Fruit fly (Drosophila melanogaster) whole organism, embryonic: Measurements from ENCODE around the gene CG10086.

Source experiments
- ATbp ChIP-seq: fragments of 200-800 bp; sonication (Bioruptor generic); optimal IDR thresholded peaks from 2 replicates; lab custom pipeline; 2017; ENCODE audit warnings: missing biosample characterization, mild to moderate bottlenecking, missing genetic modification characterization, missing genetic modification reagents
- Asciz ChIP-seq: fragments of 200-800 bp; sonication (Bioruptor generic); optimal IDR thresholded peaks from 2 replicates; lab custom pipeline; 2017; ENCODE audit warnings: missing biosample characterization, mild to moderate bottlenecking, missing genetic modification characterization, missing genetic modification reagents
- Atf-2 ChIP-seq: fragments of 200-800 bp; sonication (Bioruptor generic); optimal IDR thresholded peaks from 2 replicates; lab custom pipeline; 2016; ENCODE audit warnings: missing biosample characterization, missing genetic modification characterization
- BtbVII ChIP-seq: fragments of 200-800 bp; sonication (Bioruptor generic); optimal IDR thresholded peaks from 3 replicates; lab custom pipeline; 2017; ENCODE audit warnings: missing biosample characterization, mild to moderate bottlenecking, missing genetic modification characterization
- CG1024 ChIP-seq: fragments of 200-800 bp; sonication (Bioruptor generic); IDR thresholded peaks from 2 replicates; pipeline ENCODE4 v1.3.6; 2022; ENCODE audit warnings: missing biosample characterization, missing genetic modification characterization
- CG12155 ChIP-seq: fragments of 200-800 bp; sonication (Bioruptor generic); optimal IDR thresholded peaks from 3 replicates; lab custom pipeline; 2016; ENCODE audit warnings: missing biosample characterization, missing genetic modification characterization
- CG12659 ChIP-seq: fragments of 200-800 bp; sonication (Bioruptor generic); optimal IDR thresholded peaks from 3 replicates; lab custom pipeline; 2017; ENCODE audit warnings: mild to moderate bottlenecking, missing biosample characterization, missing genetic modification reagents, missing genetic modification characterization
- CG14050 ChIP-seq: fragments of 200-800 bp; sonication (Bioruptor generic); IDR thresholded peaks from 3 replicates; pipeline ENCODE4 v1.3.6; 2022; ENCODE audit warnings: missing biosample characterization, missing genetic modification characterization
- CG1529 ChIP-seq: fragments of 200-800 bp; sonication (Bioruptor generic); optimal IDR thresholded peaks from 3 replicates; lab custom pipeline; 2018; ENCODE audit warnings: missing biosample characterization, missing genetic modification characterization
- CG1602 ChIP-seq: fragments of 200-800 bp; sonication (Bioruptor generic); optimal IDR thresholded peaks from 3 replicates; lab custom pipeline; 2016; ENCODE audit warnings: missing biosample characterization, missing genetic modification characterization
- CG1792 ChIP-seq: fragments of 200-800 bp; sonication (Bioruptor generic); optimal IDR thresholded peaks from 2 replicates; lab custom pipeline; 2016; ENCODE audit warnings: missing biosample characterization, missing genetic modification characterization
- CG30431 ChIP-seq: fragments of 200-800 bp; sonication (Bioruptor generic); optimal IDR thresholded peaks from 2 replicates; lab custom pipeline; 2017; ENCODE audit warnings: missing biosample characterization, missing genetic modification characterization
- CG33213 ChIP-seq: fragments of 200-800 bp; sonication (Bioruptor generic); optimal IDR thresholded peaks from 3 replicates; lab custom pipeline; 2016; ENCODE audit warnings: missing biosample characterization, missing genetic modification characterization
- CG3995 ChIP-seq: fragments of 200-800 bp; sonication (Bioruptor generic); optimal IDR thresholded peaks from 3 replicates; lab custom pipeline; 2016; ENCODE audit warnings: missing biosample characterization, missing genetic modification characterization
- CG5245 ChIP-seq: fragments of 200-800 bp; sonication (Bioruptor generic); optimal IDR thresholded peaks from 3 replicates; lab custom pipeline; 2016; ENCODE audit warnings: missing biosample characterization, missing genetic modification characterization
- CG7271 ChIP-seq: fragments of 200-800 bp; sonication (Bioruptor generic); optimal IDR thresholded peaks from 2 replicates; lab custom pipeline; 2018; ENCODE audit warnings: missing biosample characterization, mild to moderate bottlenecking, missing genetic modification characterization, moderate library complexity
- CG7357 ChIP-seq: fragments of 200-800 bp; sonication (Bioruptor generic); IDR thresholded peaks from 3 replicates; pipeline ENCODE4 v1.3.6; 2022; ENCODE audit warnings: missing biosample characterization, missing genetic modification characterization
- CG9215 ChIP-seq: fragments of 200-800 bp; sonication (Bioruptor generic); IDR thresholded peaks from 2 replicates; pipeline ENCODE4 v1.3.6; 2022; ENCODE audit warnings: missing biosample characterization, missing genetic modification characterization
- CG9876 ChIP-seq: fragments of 200-800 bp; sonication (Bioruptor generic); optimal IDR thresholded peaks from 2 replicates; lab custom pipeline; 2016; ENCODE audit warnings: missing biosample characterization, missing genetic modification characterization
- CTCF ChIP-seq: fragments of 200-800 bp; sonication (Bioruptor generic); optimal IDR thresholded peaks from 2 replicates; lab custom pipeline; 2017; ENCODE audit warnings: missing biosample characterization, mild to moderate bottlenecking, missing genetic modification characterization, moderate library complexity
- Chrac-16 ChIP-seq: fragments of 200-800 bp; sonication (Bioruptor generic); optimal IDR thresholded peaks from 3 replicates; lab custom pipeline; 2016; ENCODE audit warnings: missing biosample characterization, missing genetic modification characterization
- Dref ChIP-seq: fragments of 200-800 bp; sonication (Bioruptor generic); IDR thresholded peaks from 2 replicates; pipeline ENCODE4 v1.3.6; 2022; ENCODE audit warnings: missing biosample characterization, missing genetic modification characterization
- E2f1 ChIP-seq: fragments of 200-800 bp; sonication (Bioruptor generic); IDR thresholded peaks from 2 replicates; pipeline ENCODE4 v1.3.6; 2022; ENCODE audit warnings: missing biosample characterization, missing genetic modification characterization
- H15 ChIP-seq: fragments of 200-800 bp; sonication (Bioruptor generic); IDR thresholded peaks from 3 replicates; pipeline ENCODE4 v1.3.6; 2022; ENCODE audit warnings: missing biosample characterization, missing genetic modification characterization
- HHEX ChIP-seq: fragments of 200-800 bp; sonication (Bioruptor generic); optimal IDR thresholded peaks from 3 replicates; lab custom pipeline; 2017; ENCODE audit warnings: missing biosample characterization, mild to moderate bottlenecking, missing genetic modification characterization, missing genetic modification reagents
- Hey ChIP-seq: fragments of 200-800 bp; sonication (Bioruptor generic); optimal IDR thresholded peaks from 3 replicates; lab custom pipeline; 2018; ENCODE audit warnings: missing biosample characterization, mild to moderate bottlenecking, missing genetic modification characterization
- Hr39 ChIP-seq: fragments of >200 bp; optimal IDR thresholded peaks from 2 replicates; lab custom pipeline; 2017
- Hr78 ChIP-seq, 2 experiments: fragments of 200-800 bp in 1 of 2; fragments of >200 bp in 1 of 2; sonication (Bioruptor generic) in 1 of 2; optimal IDR thresholded peaks; 2 replicates each; lab custom pipeline; 2017 to 2019; ENCODE audit warnings: missing biosample characterization in 2 of 2, missing genetic modification characterization in 2 of 2, mild to moderate bottlenecking in 1 of 2, moderate library complexity in 1 of 2
- MTF-1 ChIP-seq: fragments of 200-800 bp; sonication (Bioruptor generic); optimal IDR thresholded peaks from 2 replicates; lab custom pipeline; 2018; ENCODE audit warnings: missing biosample characterization, mild to moderate bottlenecking, missing genetic modification characterization, borderline replicate concordance
- Myb ChIP-seq: fragments of 200-800 bp; sonication (Bioruptor generic); optimal IDR thresholded peaks from 2 replicates; lab custom pipeline; 2016; ENCODE audit warnings: missing biosample characterization, missing genetic modification characterization
- Side ChIP-seq: fragments of 200-800 bp; sonication (Bioruptor generic); optimal IDR thresholded peaks from 2 replicates; lab custom pipeline; 2016; ENCODE audit warnings: missing biosample characterization, missing genetic modification characterization
- Sry-β ChIP-seq: fragments of 200-800 bp; sonication (Bioruptor generic); optimal IDR thresholded peaks from 2 replicates; lab custom pipeline; 2018; ENCODE audit warnings: missing biosample characterization, mild to moderate bottlenecking, missing genetic modification characterization, moderate library complexity
- ato ChIP-seq: fragments of 200-800 bp; sonication (Bioruptor generic); IDR thresholded peaks from 2 replicates; pipeline ENCODE4 v1.3.6; 2022; ENCODE audit warnings: missing biosample characterization, missing genetic modification characterization; ENCODE audit not compliant: partially characterized antibody
- crol ChIP-seq: fragments of 200-800 bp; sonication (Bioruptor generic); IDR thresholded peaks from 2 replicates; pipeline ENCODE4 v1.3.6; 2022; ENCODE audit warnings: missing biosample characterization, missing genetic modification characterization
- disco-r ChIP-seq: fragments of 200-800 bp; sonication (Bioruptor generic); optimal IDR thresholded peaks from 2 replicates; lab custom pipeline; 2016; ENCODE audit warnings: missing biosample characterization, missing genetic modification characterization
- emc ChIP-seq: fragments of 200-800 bp; sonication (Bioruptor generic); optimal IDR thresholded peaks from 2 replicates; lab custom pipeline; 2016; ENCODE audit warnings: missing biosample characterization, missing genetic modification characterization
- grau ChIP-seq: fragments of 200-800 bp; optimal IDR thresholded peaks from 3 replicates; lab custom pipeline; 2019; ENCODE audit warnings: missing biosample characterization, mild to moderate bottlenecking, missing genetic modification characterization, moderate library complexity
- lilli ChIP-seq: fragments of 200-800 bp; sonication (Bioruptor generic); optimal IDR thresholded peaks from 3 replicates; lab custom pipeline; 2016; ENCODE audit warnings: missing biosample characterization, missing genetic modification characterization
- lmd ChIP-seq: fragments of 200-800 bp; sonication (Bioruptor generic); IDR thresholded peaks from 2 replicates; pipeline ENCODE4 v1.3.6; 2022; ENCODE audit warnings: missing biosample characterization, missing genetic modification characterization
- nau ChIP-seq: fragments of 200-800 bp; sonication (Bioruptor generic); optimal IDR thresholded peaks from 3 replicates; lab custom pipeline; 2017; ENCODE audit warnings: missing biosample characterization, mild to moderate bottlenecking, missing genetic modification characterization, missing genetic modification reagents
- nom ChIP-seq: fragments of 200-800 bp; sonication (Bioruptor generic); optimal IDR thresholded peaks from 2 replicates; lab custom pipeline; 2017; ENCODE audit warnings: missing biosample characterization, missing genetic modification characterization, mild to moderate bottlenecking, moderate library complexity, missing genetic modification reagents
- peb ChIP-seq: fragments of 200-800 bp; sonication (Bioruptor generic); IDR thresholded peaks from 2 replicates; pipeline ENCODE4 v1.3.6; 2022; ENCODE audit warnings: missing biosample characterization, missing genetic modification characterization
- repo ChIP-seq: fragments of 200-800 bp; sonication (Bioruptor generic); optimal IDR thresholded peaks from 2 replicates; lab custom pipeline; 2016; ENCODE audit warnings: missing biosample characterization, missing genetic modification characterization
- run ChIP-seq: fragments of 200-800 bp; sonication (Bioruptor generic); optimal IDR thresholded peaks from 3 replicates; lab custom pipeline; 2018; ENCODE audit warnings: missing biosample characterization, mild to moderate bottlenecking, missing genetic modification characterization
- sc ChIP-seq, 3 experiments: fragments of >200 bp in 2 of 3; fragments of 200-800 bp in 1 of 3; sonication (Bioruptor generic) in 1 of 3; optimal IDR thresholded peaks; 2 replicates in 2 of 3; 3 replicates in 1 of 3; lab custom pipeline; 2017; ENCODE audit warnings: mild to moderate bottlenecking in 1 of 3, missing biosample characterization in 1 of 3, missing genetic modification characterization in 1 of 3, missing genetic modification reagents in 1 of 3
- sima ChIP-seq: fragments of 200-800 bp; sonication (Bioruptor generic); optimal IDR thresholded peaks from 2 replicates; lab custom pipeline; 2016; ENCODE audit warnings: missing biosample characterization, missing genetic modification characterization
- sug ChIP-seq: fragments of 200-800 bp; optimal IDR thresholded peaks from 2 replicates; lab custom pipeline; 2019; ENCODE audit warnings: missing biosample characterization, mild to moderate bottlenecking, missing genetic modification characterization, moderate library complexity
- tio ChIP-seq: fragments of 200-800 bp; sonication (Bioruptor generic); optimal IDR thresholded peaks from 2 replicates; lab custom pipeline; 2017; ENCODE audit warnings: missing biosample characterization, missing genetic modification characterization, inconsistent platforms
- zen ChIP-seq: fragments of 200-800 bp; sonication (Bioruptor generic); optimal IDR thresholded peaks from 3 replicates; lab custom pipeline; 2018; ENCODE audit warnings: missing biosample characterization, mild to moderate bottlenecking, missing genetic modification characterization, moderate library complexity

Gene CG10086

dm6 chr3R:7809662-7810621, 19.5 kb downstream of the CG10086 start, which contains the start of the genes CG2993 and sgll (continued):
- TF ChIP-seq sima (GFP tag; lab: Kevin White, UChicago) (peak; percentile 60), repo (GFP tag; lab: Kevin White, UChicago) (peak; percentile 85), nau (no peak), Chrac-16 (GFP tag; lab: Kevin White, UChicago) (peak; percentile 98), run (no peak), BtbVII (GFP tag; lab: Kevin White, UChicago) (peak; percentile 6), grau (peak; percentile 87), crol (GFP tag; lab: Robert Waterston, UW) (no peak), Hr78 (GFP tag; optimal IDR thresholded peaks at IDR 0.05; lab: Kevin White, UChicago) (no peak), H15 (GFP tag; lab: Robert Waterston, UW) (peak; percentile 94), Dref (GFP tag; lab: Robert Waterston, UW) (peak; percentile 32; the same call in 1 of the 2 replicates), nom (GFP tag; lab: Kevin White, UChicago) (no peak), CTCF (GFP tag; lab: Kevin White, UChicago) (peak; percentile 100), CG7271 (peak; percentile 74), Asciz (GFP tag; lab: Kevin White, UChicago) (peak; percentile 35), CG12659 (GFP tag; lab: Kevin White, UChicago) (peak; percentile 81), CG7357 (GFP tag; lab: Robert Waterston, UW) (peak; percentile 80), CG9215 (GFP tag; lab: Robert Waterston, UW) (peak; percentile 86), Side (GFP tag; lab: Kevin White, UChicago) (peak; percentile 93), CG14050 (GFP tag; lab: Robert Waterston, UW) (peak; percentile 79), sug (tag; lab: Kevin White, UChicago) (peak; percentile 88), CG33213 (GFP tag; lab: Kevin White, UChicago) (peak; percentile 98), CG3995 (GFP tag; lab: Kevin White, UChicago) (peak; percentile 25), peb (peak; percentile 85), disco-r (GFP tag; lab: Kevin White, UChicago) (peak; percentile 82), lilli (GFP tag; lab: Kevin White, UChicago) (peak; percentile 93), Sry-β (GFP tag; lab: Kevin White, UChicago) (peak; percentile 47), Hey (peak; percentile 51), CG9876 (peak; percentile 97), ATbp (peak; percentile 76), CG30431 (GFP tag; lab: Kevin White, UChicago) (peak; percentile 91), sc (optimal IDR thresholded peaks at IDR 0.05; lab: Kevin White, UChicago) (no peak), sc (GFP tag; optimal IDR thresholded peaks at IDR 0.05; lab: Kevin White, UChicago) (peak; percentile 85), CG1602 (GFP tag; lab: Kevin White, UChicago) (peak; percentile 95), HHEX (GFP tag; lab: Kevin White, UChicago) (peak; percentile 79), Atf-2 (GFP tag; lab: Kevin White, UChicago) (peak; percentile 95), tio (GFP tag; lab: Kevin White, UChicago) (peak; percentile 89), MTF-1 (GFP tag; lab: Kevin White, UChicago) (peak; percentile 93), zen (peak; percentile 88), E2f1 (GFP tag; lab: Robert Waterston, UW) (peak; percentile 94), CG5245 (GFP tag; lab: Kevin White, UChicago) (peak; percentile 98), CG1792 (GFP tag; lab: Kevin White, UChicago) (peak; percentile 84), CG1529 (GFP tag; lab: Kevin White, UChicago) (peak; percentile 63), Hr39 (lab: Kevin White, UChicago) (no peak), CG1024 (peak; percentile 90), ato (GFP tag; lab: Robert Waterston, UW) (no peak; the same call in 1 of the 2 replicates), lmd (GFP tag; lab: Robert Waterston, UW) (peak; percentile 96), CG12155 (peak; percentile 88), emc (GFP tag; lab: Kevin White, UChicago) (peak; percentile 91), Myb (GFP tag; lab: Kevin White, UChicago) (peak; percentile 73)
